Fruit fly (Drosophila melanogaster) whole organism, embryonic: Measurements from ENCODE around the gene CG12194.

Experiments
- Adf1 ChIP-seq: fragments of 200-800 bp; sonication (Bioruptor generic); IDR thresholded peaks from 2 replicates; pipeline ENCODE4 v1.3.6; 2022; ENCODE audit warnings: missing biosample characterization, missing genetic modification characterization
- Bdp1 ChIP-seq: fragments of 200-800 bp; sonication (Bioruptor generic); optimal IDR thresholded peaks from 3 replicates; lab custom pipeline; 2016; ENCODE audit warnings: missing biosample characterization, missing genetic modification characterization
- CG10267 ChIP-seq: fragments of 200-800 bp; sonication (Bioruptor generic); optimal IDR thresholded peaks from 2 replicates; lab custom pipeline; 2018; ENCODE audit warnings: missing biosample characterization, mild to moderate bottlenecking, missing genetic modification characterization, moderate library complexity
- CG12104 ChIP-seq: fragments of 200-800 bp; sonication (Bioruptor generic); optimal IDR thresholded peaks from 3 replicates; lab custom pipeline; 2016; ENCODE audit warnings: missing biosample characterization, missing genetic modification characterization
- CG14667 ChIP-seq: fragments of 200-800 bp; sonication (Bioruptor generic); IDR thresholded peaks from 2 replicates; pipeline ENCODE4 v1.3.6; 2022; ENCODE audit warnings: missing biosample characterization, missing genetic modification characterization
- CG17568 ChIP-seq: fragments of 200-800 bp; sonication (Bioruptor generic); optimal IDR thresholded peaks from 2 replicates; lab custom pipeline; 2018; ENCODE audit warnings: missing biosample characterization, mild to moderate bottlenecking, missing genetic modification characterization, moderate library complexity
- CG2129 ChIP-seq: fragments of 200-800 bp; sonication (Bioruptor generic); IDR thresholded peaks from 2 replicates; pipeline ENCODE4 v1.3.6; 2022; ENCODE audit warnings: missing biosample characterization, missing genetic modification characterization; ENCODE audit not compliant: partially characterized antibody
- CG2889 ChIP-seq: fragments of 200-800 bp; sonication (Bioruptor generic); IDR thresholded peaks from 3 replicates; pipeline ENCODE4 v1.3.6; 2022; ENCODE audit warnings: missing biosample characterization, missing genetic modification characterization
- CG7372 ChIP-seq: fragments of 200-800 bp; sonication (Bioruptor generic); IDR thresholded peaks from 2 replicates; pipeline ENCODE4 v1.3.6; 2022; ENCODE audit warnings: missing biosample characterization, missing genetic modification characterization
- CG7987 ChIP-seq: fragments of 200-800 bp; sonication (Bioruptor generic); optimal IDR thresholded peaks from 2 replicates; lab custom pipeline; 2018; ENCODE audit warnings: missing biosample characterization, mild to moderate bottlenecking, missing genetic modification characterization, moderate library complexity
- CG8290 ChIP-seq, 3 experiments: fragments of 200-800 bp; sonication (Bioruptor generic); optimal IDR thresholded peaks; 2 replicates each; lab custom pipeline; 2016 to 2019; ENCODE audit warnings: missing biosample characterization in 3 of 3, missing genetic modification characterization in 3 of 3, mild to moderate bottlenecking in 2 of 3, moderate library complexity in 1 of 3
- CG9437 ChIP-seq: fragments of 200-800 bp; sonication (Bioruptor generic); optimal IDR thresholded peaks from 2 replicates; lab custom pipeline; 2018; ENCODE audit warnings: missing biosample characterization, mild to moderate bottlenecking, missing genetic modification characterization
- CkIIα-i1 ChIP-seq: fragments of 200-800 bp; sonication (Bioruptor generic); IDR thresholded peaks from 2 replicates; pipeline ENCODE4 v1.3.6; 2022; ENCODE audit warnings: missing biosample characterization, missing genetic modification characterization
- D ChIP-seq, 2 experiments: fragments of 200-800 bp in 1 of 2; fragments of >200 bp in 1 of 2; sonication (Bioruptor generic) in 1 of 2; optimal IDR thresholded peaks; 2 replicates in 1 of 2; 3 replicates in 1 of 2; lab custom pipeline; 2017; ENCODE audit warnings: mild to moderate bottlenecking in 1 of 2, missing biosample characterization in 1 of 2, missing genetic modification characterization in 1 of 2, missing genetic modification reagents in 1 of 2
- Dfd ChIP-seq, 2 experiments: fragments of >200 bp; optimal IDR thresholded peaks; 2 replicates each; lab custom pipeline; 2017; ENCODE audit warnings: missing biosample characterization in 2 of 2, missing genetic modification characterization in 2 of 2
- Dp ChIP-seq: fragments of 200-800 bp; sonication (Bioruptor generic); optimal IDR thresholded peaks from 2 replicates; lab custom pipeline; 2018; ENCODE audit warnings: missing biosample characterization, mild to moderate bottlenecking, missing genetic modification characterization, moderate library complexity
- Ets97D ChIP-seq: fragments of 200-800 bp; sonication (Bioruptor generic); optimal IDR thresholded peaks from 3 replicates; lab custom pipeline; 2016; ENCODE audit warnings: missing biosample characterization, missing genetic modification characterization
- Fer3 ChIP-seq: fragments of 200-800 bp; sonication (Bioruptor generic); optimal IDR thresholded peaks from 2 replicates; lab custom pipeline; 2018; ENCODE audit warnings: missing biosample characterization, mild to moderate bottlenecking, missing genetic modification characterization, moderate library complexity
- Gug ChIP-seq: fragments of 200-800 bp; sonication (Bioruptor generic); IDR thresholded peaks from 4 replicates; pipeline ENCODE4 v1.3.6; 2022; ENCODE audit warnings: missing biosample characterization, missing genetic modification characterization
- H15 ChIP-seq: fragments of 200-800 bp; sonication (Bioruptor generic); IDR thresholded peaks from 3 replicates; pipeline ENCODE4 v1.3.6; 2022; ENCODE audit warnings: missing biosample characterization, missing genetic modification characterization
- Hsf ChIP-seq: fragments of 200-800 bp; sonication (Bioruptor generic); optimal IDR thresholded peaks from 3 replicates; lab custom pipeline; 2016; ENCODE audit warnings: missing biosample characterization, missing genetic modification characterization
- Jarid2 ChIP-seq: fragments of 200-800 bp; sonication (Bioruptor generic); optimal IDR thresholded peaks from 3 replicates; lab custom pipeline; 2017; ENCODE audit warnings: mild to moderate bottlenecking, missing biosample characterization, missing genetic modification reagents, missing genetic modification characterization
- MBD-R2 ChIP-seq: fragments of 200-800 bp; sonication (Bioruptor generic); IDR thresholded peaks from 2 replicates; pipeline ENCODE4 v1.3.6; 2022; ENCODE audit warnings: missing biosample characterization, missing genetic modification characterization
- Max ChIP-seq: fragments of 200-800 bp; sonication (Bioruptor generic); optimal IDR thresholded peaks from 2 replicates; lab custom pipeline; 2016; ENCODE audit warnings: missing biosample characterization, mild to moderate bottlenecking, missing genetic modification characterization
- Med ChIP-seq: fragments of 200-800 bp; sonication (Bioruptor generic); peaks from one replicate; lab custom pipeline; 2016; ENCODE audit warnings: missing biosample characterization, missing genetic modification characterization, mild to moderate bottlenecking, inconsistent platforms, moderate library complexity
- Myb ChIP-seq: fragments of 200-800 bp; sonication (Bioruptor generic); optimal IDR thresholded peaks from 2 replicates; lab custom pipeline; 2016; ENCODE audit warnings: missing biosample characterization, missing genetic modification characterization
- Neu2 ChIP-seq: fragments of 200-800 bp; sonication (Bioruptor generic); optimal IDR thresholded peaks from 3 replicates; lab custom pipeline; 2016; ENCODE audit warnings: missing biosample characterization, missing genetic modification characterization, borderline replicate concordance
- Oaz ChIP-seq: fragments of 200-800 bp; sonication (Bioruptor generic); IDR thresholded peaks from 2 replicates; pipeline ENCODE4 v1.3.6; 2022; ENCODE audit warnings: missing biosample characterization, missing genetic modification characterization
- TFAM ChIP-seq: fragments of 200-800 bp; sonication (Bioruptor generic); optimal IDR thresholded peaks from 2 replicates; lab custom pipeline; 2017; ENCODE audit warnings: missing biosample characterization, missing genetic modification characterization, inconsistent platforms
- ab ChIP-seq: fragments of 200-800 bp; sonication (Bioruptor generic); optimal IDR thresholded peaks from 2 replicates; lab custom pipeline; 2016; ENCODE audit warnings: missing biosample characterization, missing genetic modification characterization
- bowl ChIP-seq: fragments of 200-800 bp; sonication (Bioruptor generic); IDR thresholded peaks from 2 replicates; pipeline ENCODE4 v1.3.6; 2022; ENCODE audit warnings: missing biosample characterization, missing genetic modification characterization
- cad ChIP-seq: fragments of >200 bp; optimal IDR thresholded peaks from 2 replicates; lab custom pipeline; 2017; ENCODE audit warnings: missing biosample characterization, missing genetic modification characterization
- cg ChIP-seq: fragments of 200-800 bp; sonication (Bioruptor generic); optimal IDR thresholded peaks from 3 replicates; lab custom pipeline; 2019; ENCODE audit warnings: missing biosample characterization, mild to moderate bottlenecking, missing genetic modification characterization, moderate library complexity
- chinmo ChIP-seq: fragments of 200-800 bp; sonication (Bioruptor generic); IDR thresholded peaks from 4 replicates; pipeline ENCODE4 v1.3.6; 2022; ENCODE audit warnings: missing biosample characterization, missing genetic modification characterization; ENCODE audit not compliant: partially characterized antibody
- danr ChIP-seq: fragments of 200-800 bp; sonication (Bioruptor generic); IDR thresholded peaks from 2 replicates; pipeline ENCODE4 v1.3.6; 2022; ENCODE audit warnings: missing biosample characterization, missing genetic modification characterization
- dati ChIP-seq: fragments of 200-800 bp; sonication (Bioruptor generic); IDR thresholded peaks from 2 replicates; pipeline ENCODE4 v1.3.6; 2022; ENCODE audit warnings: missing biosample characterization, missing genetic modification characterization
- eve ChIP-seq, 2 experiments: fragments of >200 bp; optimal IDR thresholded peaks; 2 replicates each; lab custom pipeline; 2017; ENCODE audit warnings: missing biosample characterization in 2 of 2, missing genetic modification characterization in 2 of 2
- ewg ChIP-seq: fragments of 200-800 bp; sonication (Bioruptor generic); optimal IDR thresholded peaks from 3 replicates; lab custom pipeline; 2017; ENCODE audit warnings: mild to moderate bottlenecking, missing biosample characterization, missing genetic modification reagents, missing genetic modification characterization
- gsb-n ChIP-seq: fragments of 200-800 bp; sonication (Bioruptor generic); optimal IDR thresholded peaks from 3 replicates; lab custom pipeline; 2018; ENCODE audit warnings: missing biosample characterization, mild to moderate bottlenecking, missing genetic modification characterization
- kah ChIP-seq: fragments of 200-800 bp; sonication (Bioruptor generic); optimal IDR thresholded peaks from 2 replicates; lab custom pipeline; 2018; ENCODE audit warnings: missing biosample characterization, mild to moderate bottlenecking, missing genetic modification characterization
- kni ChIP-seq: fragments of 200-800 bp; sonication (Bioruptor generic); optimal IDR thresholded peaks from 3 replicates; lab custom pipeline; 2017; ENCODE audit warnings: mild to moderate bottlenecking, missing biosample characterization, missing genetic modification reagents, missing genetic modification characterization
- lilli ChIP-seq: fragments of 200-800 bp; sonication (Bioruptor generic); optimal IDR thresholded peaks from 3 replicates; lab custom pipeline; 2016; ENCODE audit warnings: missing biosample characterization, missing genetic modification characterization
- pum ChIP-seq: fragments of 200-800 bp; sonication (Bioruptor generic); optimal IDR thresholded peaks from 2 replicates; lab custom pipeline; 2016; ENCODE audit warnings: missing biosample characterization, missing genetic modification characterization
- rib ChIP-seq: fragments of 200-800 bp; sonication (Bioruptor generic); IDR thresholded peaks from 2 replicates; pipeline ENCODE4 v1.3.6; 2022; ENCODE audit warnings: missing biosample characterization, missing genetic modification characterization
- sna ChIP-seq: fragments of 200-800 bp; sonication (Bioruptor generic); IDR thresholded peaks from 2 replicates; pipeline ENCODE4 v1.3.6; 2022; ENCODE audit warnings: missing biosample characterization, missing genetic modification characterization; ENCODE audit not compliant: partially characterized antibody
- stc ChIP-seq: fragments of 200-800 bp; sonication (Bioruptor generic); IDR thresholded peaks from 2 replicates; pipeline ENCODE4 v1.3.6; 2022; ENCODE audit warnings: missing biosample characterization, missing genetic modification characterization
- tll ChIP-seq, 2 experiments: fragments of 200-800 bp in 1 of 2; fragments of >200 bp in 1 of 2; sonication (Bioruptor generic) in 1 of 2; optimal IDR thresholded peaks; 2 replicates each; lab custom pipeline; 2017 to 2019; ENCODE audit warnings: missing biosample characterization in 2 of 2, missing genetic modification characterization in 2 of 2, mild to moderate bottlenecking in 1 of 2, moderate library complexity in 1 of 2
- trem ChIP-seq: fragments of 200-800 bp; optimal IDR thresholded peaks from 3 replicates; lab custom pipeline; 2019; ENCODE audit warnings: missing biosample characterization, mild to moderate bottlenecking, missing genetic modification characterization, moderate library complexity
- usp ChIP-seq: fragments of >200 bp; optimal IDR thresholded peaks from 2 replicates; lab custom pipeline; 2017; ENCODE audit warnings: missing biosample characterization, missing genetic modification characterization

Gene CG12194

DNA sequence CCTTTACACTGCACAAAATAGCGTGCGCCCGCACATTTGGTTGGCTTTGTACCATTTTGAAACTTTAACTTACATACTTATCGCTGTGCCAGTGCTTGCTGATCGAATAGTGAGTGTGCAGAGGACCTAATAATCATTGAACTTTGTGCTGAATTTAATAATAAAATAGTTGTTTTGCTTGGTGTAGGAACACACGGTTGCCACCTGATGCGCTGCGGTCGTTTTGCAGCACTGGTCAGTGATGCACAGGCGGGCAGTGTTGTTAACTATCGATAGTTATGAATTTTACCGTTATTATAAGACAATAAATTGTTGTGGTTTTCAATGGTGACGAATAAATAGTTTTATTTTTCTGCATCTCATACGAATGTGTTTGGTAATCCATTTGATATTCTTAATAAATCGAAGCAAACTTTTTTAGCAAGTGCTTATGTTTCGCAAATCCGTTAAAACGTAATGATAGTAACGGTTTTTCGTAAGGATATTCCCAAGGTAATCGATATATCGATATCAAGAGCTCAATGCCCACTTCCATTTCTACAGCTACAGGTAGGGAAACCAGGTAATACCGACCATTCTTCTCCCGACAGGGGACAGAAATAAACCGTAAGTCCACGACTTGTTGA, at the start of gene CG12194, which contains the start of gene tank (continued):
- TF ChIP-seq Fer3 (peak; percentile 98), CG9437 (GFP tag; lab: Kevin White, UChicago) (peak; percentile 99), sna (peak; percentile 79), kni (GFP tag; lab: Kevin White, UChicago) (peak; percentile 31), Gug (GFP tag; lab: Robert Waterston, UW) (peak; percentile 100), H15 (peak; percentile 99), pum (peak; percentile 99), CG12104 (GFP tag; lab: Kevin White, UChicago) (peak; percentile 94), TFAM (peak; percentile 94), CG2129 (peak; percentile 33; the same call in 1 of the 2 replicates), bowl (GFP tag; lab: Robert Waterston, UW) (peak; percentile 97), ab (GFP tag; lab: Kevin White, UChicago) (peak; percentile 98), rib (GFP tag; lab: Robert Waterston, UW) (peak; percentile 98), D (optimal IDR thresholded peaks at IDR 0.05; lab: Kevin White, UChicago) (no peak), D (GFP tag; optimal IDR thresholded peaks at IDR 0.05; lab: Kevin White, UChicago) (peak; percentile 98), CG2889 (GFP tag; lab: Robert Waterston, UW) (peak; percentile 99), eve (GFP tag; optimal IDR thresholded peaks at IDR 0.05; lab: Kevin White, UChicago) (no peak), trem (peak; percentile 96), Ets97D (peak; percentile 96), CG7987 (GFP tag; lab: Kevin White, UChicago) (peak; percentile 98), danr (peak; percentile 99), CG14667 (peak; percentile 99), lilli (peak; percentile 99), chinmo (0 out of 4 replicates have a peak, but pooled peaks have one; percentile 70), Bdp1 (GFP tag; lab: Kevin White, UChicago) (peak; percentile 95), Oaz (GFP tag; lab: Robert Waterston, UW) (peak; percentile 98), Hsf (GFP tag; lab: Kevin White, UChicago) (peak; percentile 99), cg (no peak), Max (peak; percentile 98), ewg (GFP tag; lab: Kevin White, UChicago) (peak; percentile 99), MBD-R2 (GFP tag; lab: Robert Waterston, UW) (peak; percentile 99), dati (peak; percentile 99), CG7372 (peak; percentile 98), Dp (peak; percentile 42), Dfd (GFP tag; optimal IDR thresholded peaks at IDR 0.05; lab: Kevin White, UChicago) (no peak), Myb (GFP tag; lab: Kevin White, UChicago) (peak; percentile 98), usp (GFP tag; lab: Kevin White, UChicago) (no peak), CkIIα-i1 (GFP tag; lab: Robert Waterston, UW) (peak; percentile 97), cad (GFP tag; lab: Kevin White, UChicago) (no peak), kah (peak; percentile 84), Med (GFP tag; lab: Kevin White, UChicago) (peak; percentile 100), CG10267 (tag; lab: Kevin White, UChicago) (peak; percentile 96), gsb-n (tag; lab: Kevin White, UChicago) (peak; percentile 99), Jarid2 (GFP tag; lab: Kevin White, UChicago) (peak; percentile 87), Neu2 (GFP tag; lab: Kevin White, UChicago) (peak; percentile 93), stc (GFP tag; lab: Robert Waterston, UW) (peak; percentile 99), CG8290 (GFP tag; optimal IDR thresholded peaks at IDR 0.05; lab: Kevin White, UChicago) (peak; percentile 97), CG8290 (tag; optimal IDR thresholded peaks at IDR 0.05; lab: Kevin White, UChicago) (peak; percentile 89 to 100), CG17568 (GFP tag; lab: Kevin White, UChicago) (peak; percentile 98), Adf1 (GFP tag; lab: Robert Waterston, UW) (peak; percentile 86), tll (GFP tag; optimal IDR thresholded peaks at IDR 0.05; lab: Kevin White, UChicago) (peak in 1 of 2 experiments; percentile 31)
